Worm (Caenorhabditis elegans) whole organism, L1 larva: ENCODE measurements around the gene C25E10.16.

Experiments
- aly-2 ChIP-seq: fragments of 150-350 bp; optimal IDR thresholded peaks from 2 replicates; lab custom pipeline; 2014; ENCODE audit warnings: missing biosample characterization, missing genetic modification characterization
- ceh-82 ChIP-seq, 3 experiments: fragments of 150-350 bp in 1 of 3; sonication (generic microtip) in 2 of 3; optimal IDR thresholded peaks; 2 replicates each; lab custom pipeline; 2014 to 2017; ENCODE audit warnings: missing biosample characterization in 3 of 3, missing genetic modification characterization in 3 of 3
- ets-5 ChIP-seq: fragments of 200-800 bp; sonication (Bioruptor generic); IDR thresholded peaks from 2 replicates; pipeline ENCODE4 v1.3.6; 2022; ENCODE audit warnings: missing genetic modification characterization, missing compliant biosample characterization
- nhr-47 ChIP-seq: sonication (generic microtip); optimal IDR thresholded peaks from 2 replicates; lab custom pipeline; 2016; ENCODE audit warnings: mild to moderate bottlenecking, missing genetic modification characterization, moderate library complexity, missing compliant biosample characterization

DNA sequence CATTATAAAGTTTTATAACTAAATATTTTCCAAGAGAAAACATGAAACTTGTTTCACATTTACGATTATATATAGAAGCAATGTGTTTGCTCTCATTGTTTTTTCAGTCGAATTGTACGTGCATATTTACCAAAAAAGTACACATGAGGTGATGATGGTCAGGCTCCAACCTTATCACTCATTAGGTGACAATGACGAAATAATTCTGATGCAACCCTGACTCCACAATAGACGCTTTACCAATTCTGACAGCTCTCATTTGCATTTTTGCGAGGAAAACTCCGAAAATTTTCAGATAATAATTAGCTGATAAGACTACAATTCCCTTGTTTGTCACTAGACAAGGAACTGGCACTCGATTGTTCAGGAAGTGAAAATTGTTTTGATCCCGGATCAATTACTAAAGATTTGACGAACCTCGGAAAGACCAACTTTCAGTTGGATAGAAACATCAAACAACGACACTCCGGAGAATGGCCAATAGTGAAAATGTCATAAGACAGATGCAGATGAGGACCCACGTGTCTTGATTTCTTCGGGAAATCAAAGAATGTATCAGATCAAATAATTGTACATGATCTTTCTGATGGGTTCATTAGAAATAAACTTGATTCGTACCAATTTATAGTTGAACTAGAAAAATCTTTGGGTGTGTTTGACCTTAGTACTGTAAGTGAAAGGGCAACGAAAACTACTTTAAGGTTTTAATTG is 19.6 kb upstream of the C25E10.16 start:
- no peak for TF ChIP-seq ceh-82 (tag; optimal IDR thresholded peaks at IDR 0.05; lab: Kevin White, UChicago)
- TF ChIP-seq nhr-47 (tag; lab: Kevin White, UChicago), result no peak
- no peak for TF ChIP-seq aly-2 (tag; lab: Kevin White, UChicago)
- TF ChIP-seq ets-5 (GFP tag; lab: Robert Waterston, UW), result no peak
